Worm (Caenorhabditis elegans) whole organism, mixed stage, embryonic: ENCODE results near the gene F22H10.3.

ENCODE experiments used
- flh-1 ChIP-seq: fragments of 200-800 bp; sonication (Bioruptor generic); optimal IDR thresholded peaks from 2 replicates; lab custom pipeline; 2018; ENCODE audit warnings: mild to moderate bottlenecking, missing genetic modification characterization, moderate library complexity, missing compliant biosample characterization
- lin-13 ChIP-seq: fragments of 150-350 bp; optimal IDR thresholded peaks from 2 replicates; lab custom pipeline; 2014; ENCODE audit warnings: missing biosample characterization, missing genetic modification characterization
- lsy-2 ChIP-seq: fragments of 150-350 bp; optimal IDR thresholded peaks from 2 replicates; lab custom pipeline; 2014; ENCODE audit warnings: missing biosample characterization, missing genetic modification characterization
- mls-2 ChIP-seq: sonication (generic microtip); optimal IDR thresholded peaks from 2 replicates; lab custom pipeline; 2016; ENCODE audit warnings: mild to moderate bottlenecking, missing genetic modification characterization, moderate library complexity, missing compliant biosample characterization
- nhr-12 ChIP-seq: fragments of 150-350 bp; optimal IDR thresholded peaks from 2 replicates; lab custom pipeline; 2014; ENCODE audit warnings: missing biosample characterization, missing genetic modification characterization
- nhr-237 ChIP-seq: fragments of 150-350 bp; optimal IDR thresholded peaks from 2 replicates; lab custom pipeline; 2014; ENCODE audit warnings: missing biosample characterization, missing genetic modification characterization
- pha-4 ChIP-seq: fragments of 150-350 bp; optimal IDR thresholded peaks from 2 replicates; lab custom pipeline; 2018; ENCODE audit warnings: missing biosample characterization, missing genetic modification reagents, missing genetic modification characterization
- unc-39 ChIP-seq: fragments of 150-350 bp; optimal IDR thresholded peaks from 2 replicates; lab custom pipeline; 2014; ENCODE audit warnings: missing biosample characterization, missing genetic modification characterization
- unc-62 ChIP-seq: fragments of 150-350 bp; optimal IDR thresholded peaks from 2 replicates; lab custom pipeline; 2014; ENCODE audit warnings: missing biosample characterization, missing genetic modification reagents, missing genetic modification characterization
- zip-8 ChIP-seq: fragments of 150-350 bp; optimal IDR thresholded peaks from 2 replicates; lab custom pipeline; 2014; ENCODE audit warnings: missing biosample characterization, missing genetic modification characterization

ce11 chrX:16674632-16675031, 2.9 kb downstream of the F22H10.3 start, which contains the start of gene tag-343:
- no peak for TF ChIP-seq unc-62 (GFP tag; lab: Kevin White, UChicago)
- TF ChIP-seq mls-2 (tag; lab: Kevin White, UChicago) = no peak
- TF ChIP-seq lsy-2 (tag; lab: Kevin White, UChicago) = no peak
- TF ChIP-seq nhr-237 (tag; lab: Kevin White, UChicago) = no peak
- no peak for TF ChIP-seq unc-39 (tag; lab: Kevin White, UChicago)
- no peak for TF ChIP-seq zip-8 (tag; lab: Kevin White, UChicago)
- TF ChIP-seq lin-13 (tag; lab: Kevin White, UChicago) = no peak
- TF ChIP-seq nhr-12 (tag; lab: Kevin White, UChicago) = no peak
- TF ChIP-seq flh-1 (GFP tag; lab: Kevin White, UChicago) = no peak
- no peak for TF ChIP-seq pha-4 (tag; lab: Kevin White, UChicago)
